Fruit fly (Drosophila melanogaster) whole organism, embryonic: ENCODE data around the gene CG3104.
A peak's percentile ranks its signal among the peaks of the same experiment; 100 is the strongest.

Experiments
- Abd-B ChIP-seq: fragments of 200-800 bp; sonication (Bioruptor generic); optimal IDR thresholded peaks from 2 replicates; lab custom pipeline; 2018; ENCODE audit warnings: missing biosample characterization, mild to moderate bottlenecking, missing genetic modification characterization, moderate library complexity
- Blimp-1 ChIP-seq: fragments of 200-800 bp; sonication (Bioruptor generic); optimal IDR thresholded peaks from 3 replicates; lab custom pipeline; 2018; ENCODE audit warnings: missing biosample characterization, missing genetic modification characterization, mild to moderate bottlenecking, moderate library complexity, missing genetic modification reagents
- CG10959 ChIP-seq: fragments of 200-800 bp; sonication (Bioruptor generic); IDR thresholded peaks from 2 replicates; pipeline ENCODE4 v1.3.6; 2022; ENCODE audit warnings: missing biosample characterization, missing genetic modification characterization
- CG12155 ChIP-seq: fragments of 200-800 bp; sonication (Bioruptor generic); optimal IDR thresholded peaks from 3 replicates; lab custom pipeline; 2016; ENCODE audit warnings: missing biosample characterization, missing genetic modification characterization
- CG12219 ChIP-seq: fragments of 200-800 bp; sonication (Bioruptor generic); optimal IDR thresholded peaks from 3 replicates; lab custom pipeline; 2018; ENCODE audit warnings: missing biosample characterization, mild to moderate bottlenecking, missing genetic modification characterization
- CG12769 ChIP-seq: fragments of 200-800 bp; sonication (Bioruptor generic); optimal IDR thresholded peaks from 2 replicates; lab custom pipeline; 2019; ENCODE audit warnings: missing biosample characterization, mild to moderate bottlenecking, missing genetic modification characterization, moderate library complexity
- CG13894 ChIP-seq: fragments of 200-800 bp; sonication (Bioruptor generic); optimal IDR thresholded peaks from 3 replicates; lab custom pipeline; 2018; ENCODE audit warnings: missing biosample characterization, mild to moderate bottlenecking, missing genetic modification characterization, moderate library complexity
- CG18262 ChIP-seq: fragments of 200-800 bp; optimal IDR thresholded peaks from 3 replicates; lab custom pipeline; 2019; ENCODE audit warnings: missing biosample characterization, mild to moderate bottlenecking, missing genetic modification characterization, moderate library complexity
- CG18476 ChIP-seq: fragments of 200-800 bp; sonication (Bioruptor generic); optimal IDR thresholded peaks from 2 replicates; lab custom pipeline; 2016; ENCODE audit warnings: missing biosample characterization, mild to moderate bottlenecking, missing genetic modification characterization
- CG2116 ChIP-seq: fragments of 200-800 bp; sonication (Bioruptor generic); optimal IDR thresholded peaks from 3 replicates; lab custom pipeline; 2018; ENCODE audit warnings: missing biosample characterization, mild to moderate bottlenecking, missing genetic modification characterization
- CG2712 ChIP-seq: fragments of 200-800 bp; optimal IDR thresholded peaks from 3 replicates; lab custom pipeline; 2019; ENCODE audit warnings: missing biosample characterization, mild to moderate bottlenecking, missing genetic modification characterization, moderate library complexity
- CG3065 ChIP-seq: fragments of 200-800 bp; sonication (Bioruptor generic); optimal IDR thresholded peaks from 2 replicates; lab custom pipeline; 2016; ENCODE audit warnings: missing biosample characterization, missing genetic modification characterization
- CG3163 ChIP-seq: fragments of 200-800 bp; sonication (Bioruptor generic); optimal IDR thresholded peaks from 3 replicates; lab custom pipeline; 2016; ENCODE audit warnings: missing biosample characterization, missing genetic modification characterization
- CG4404 ChIP-seq: fragments of 200-800 bp; sonication (Bioruptor generic); IDR thresholded peaks from 2 replicates; pipeline ENCODE4 v1.3.6; 2022; ENCODE audit warnings: missing biosample characterization, missing genetic modification characterization
- CG4707 ChIP-seq: fragments of 200-800 bp; sonication (Bioruptor generic); optimal IDR thresholded peaks from 2 replicates; lab custom pipeline; 2018; ENCODE audit warnings: missing biosample characterization, mild to moderate bottlenecking, missing genetic modification characterization, moderate library complexity
- CG5180 ChIP-seq: fragments of 200-800 bp; sonication (Bioruptor generic); optimal IDR thresholded peaks from 3 replicates; lab custom pipeline; 2017; ENCODE audit warnings: missing biosample characterization, missing genetic modification characterization, mild to moderate bottlenecking, moderate library complexity, missing genetic modification reagents
- CG6683 ChIP-seq: fragments of 200-800 bp; sonication (Bioruptor generic); optimal IDR thresholded peaks from 2 replicates; lab custom pipeline; 2017; ENCODE audit warnings: missing biosample characterization, mild to moderate bottlenecking, missing genetic modification characterization, missing genetic modification reagents
- CG8281 ChIP-seq: fragments of 200-800 bp; sonication (Bioruptor generic); optimal IDR thresholded peaks from 2 replicates; lab custom pipeline; 2018; ENCODE audit warnings: missing biosample characterization, mild to moderate bottlenecking, missing genetic modification characterization, moderate library complexity
- CG8924 ChIP-seq: fragments of 200-800 bp; optimal IDR thresholded peaks from 3 replicates; lab custom pipeline; 2019; ENCODE audit warnings: missing biosample characterization, mild to moderate bottlenecking, missing genetic modification characterization, moderate library complexity
- D19A ChIP-seq: fragments of 200-800 bp; optimal IDR thresholded peaks from 3 replicates; lab custom pipeline; 2019; ENCODE audit warnings: missing biosample characterization, mild to moderate bottlenecking, missing genetic modification characterization, moderate library complexity
- Dip3 ChIP-seq: fragments of 200-800 bp; sonication (Bioruptor generic); optimal IDR thresholded peaks from 3 replicates; lab custom pipeline; 2016; ENCODE audit warnings: missing biosample characterization, missing genetic modification characterization
- GATAe ChIP-seq: fragments of 200-800 bp; sonication (Bioruptor generic); conservative IDR thresholded peaks from 2 replicates; pipeline ENCODE4 v1.3.6; 2022; ENCODE audit warnings: missing biosample characterization, missing genetic modification characterization
- MESR4 ChIP-seq: fragments of 200-800 bp; sonication (Bioruptor generic); optimal IDR thresholded peaks from 2 replicates; lab custom pipeline; 2018; ENCODE audit warnings: missing biosample characterization, mild to moderate bottlenecking, missing genetic modification characterization, moderate library complexity
- Med ChIP-seq: fragments of 200-800 bp; sonication (Bioruptor generic); peaks from one replicate; lab custom pipeline; 2016; ENCODE audit warnings: missing biosample characterization, missing genetic modification characterization, mild to moderate bottlenecking, inconsistent platforms, moderate library complexity
- PHDP ChIP-seq: fragments of 200-800 bp; sonication (Bioruptor generic); optimal IDR thresholded peaks from 3 replicates; lab custom pipeline; 2018; ENCODE audit warnings: missing biosample characterization, mild to moderate bottlenecking, missing genetic modification characterization, moderate library complexity
- Poxn ChIP-seq: fragments of 200-800 bp; sonication (Bioruptor generic); IDR thresholded peaks from 2 replicates; pipeline ENCODE4 v1.3.6; 2022; ENCODE audit warnings: missing biosample characterization, missing genetic modification characterization
- abd-A ChIP-seq: fragments of 200-800 bp; sonication (Bioruptor generic); optimal IDR thresholded peaks from 3 replicates; lab custom pipeline; 2019; ENCODE audit warnings: missing biosample characterization, mild to moderate bottlenecking, missing genetic modification characterization, moderate library complexity
- ac ChIP-seq: fragments of 200-800 bp; sonication (Bioruptor generic); optimal IDR thresholded peaks from 3 replicates; lab custom pipeline; 2017; ENCODE audit warnings: missing biosample characterization, mild to moderate bottlenecking, missing genetic modification characterization
- ap ChIP-seq: fragments of 200-800 bp; sonication (Bioruptor generic); IDR thresholded peaks from 2 replicates; pipeline ENCODE4 v1.3.6; 2022; ENCODE audit warnings: missing biosample characterization, missing genetic modification characterization
- bigmax ChIP-seq: fragments of 200-800 bp; sonication (Bioruptor generic); optimal IDR thresholded peaks from 2 replicates; lab custom pipeline; 2018; ENCODE audit warnings: missing biosample characterization, mild to moderate bottlenecking, missing genetic modification characterization
- chif ChIP-seq, 2 experiments: fragments of 200-800 bp; sonication (Bioruptor generic); optimal IDR thresholded peaks; 3 replicates each; lab custom pipeline; 2016; ENCODE audit warnings: missing biosample characterization in 2 of 2, missing genetic modification characterization in 2 of 2
- dimm ChIP-seq: fragments of 200-800 bp; sonication (Bioruptor generic); IDR thresholded peaks from 2 replicates; pipeline ENCODE4 v1.3.6; 2022; ENCODE audit warnings: missing biosample characterization, missing genetic modification characterization
- hb ChIP-seq: fragments of 200-800 bp; sonication (Bioruptor generic); IDR thresholded peaks from 3 replicates; pipeline ENCODE4 v1.3.6; 2022; ENCODE audit warnings: missing biosample characterization, missing genetic modification characterization; ENCODE audit not compliant: partially characterized antibody
- jing ChIP-seq: fragments of 200-800 bp; sonication (Bioruptor generic); optimal IDR thresholded peaks from 2 replicates; lab custom pipeline; 2018; ENCODE audit warnings: missing biosample characterization, mild to moderate bottlenecking, missing genetic modification characterization
- kni ChIP-seq: fragments of 200-800 bp; sonication (Bioruptor generic); optimal IDR thresholded peaks from 3 replicates; lab custom pipeline; 2017; ENCODE audit warnings: mild to moderate bottlenecking, missing biosample characterization, missing genetic modification reagents, missing genetic modification characterization
- lbe ChIP-seq: fragments of 200-800 bp; sonication (Bioruptor generic); optimal IDR thresholded peaks from 2 replicates; lab custom pipeline; 2016; ENCODE audit warnings: missing biosample characterization, mild to moderate bottlenecking, missing genetic modification characterization
- mld ChIP-seq: fragments of 200-800 bp; sonication (Bioruptor generic); IDR thresholded peaks from 3 replicates; pipeline ENCODE4 v1.3.6; 2022; ENCODE audit warnings: missing biosample characterization, missing genetic modification characterization; ENCODE audit not compliant: partially characterized antibody
- nau ChIP-seq: fragments of 200-800 bp; sonication (Bioruptor generic); optimal IDR thresholded peaks from 3 replicates; lab custom pipeline; 2017; ENCODE audit warnings: missing biosample characterization, mild to moderate bottlenecking, missing genetic modification characterization, missing genetic modification reagents
- nerfin-1 ChIP-seq: fragments of 200-800 bp; sonication (Bioruptor generic); optimal IDR thresholded peaks from 3 replicates; lab custom pipeline; 2019; ENCODE audit warnings: missing biosample characterization, mild to moderate bottlenecking, missing genetic modification characterization, moderate library complexity
- peb ChIP-seq: fragments of 200-800 bp; sonication (Bioruptor generic); IDR thresholded peaks from 2 replicates; pipeline ENCODE4 v1.3.6; 2022; ENCODE audit warnings: missing biosample characterization, missing genetic modification characterization
- rib ChIP-seq: fragments of 200-800 bp; sonication (Bioruptor generic); IDR thresholded peaks from 2 replicates; pipeline ENCODE4 v1.3.6; 2022; ENCODE audit warnings: missing biosample characterization, missing genetic modification characterization
- sd ChIP-seq: fragments of 200-800 bp; sonication (Bioruptor generic); optimal IDR thresholded peaks from 3 replicates; lab custom pipeline; 2018; ENCODE audit warnings: missing biosample characterization, mild to moderate bottlenecking, missing genetic modification characterization, moderate library complexity
- sim ChIP-seq: fragments of 200-800 bp; sonication (Bioruptor generic); IDR thresholded peaks from 2 replicates; pipeline ENCODE4 v1.3.6; 2022; ENCODE audit warnings: missing biosample characterization, missing genetic modification characterization
- tll ChIP-seq, 2 experiments: fragments of 200-800 bp in 1 of 2; fragments of >200 bp in 1 of 2; sonication (Bioruptor generic) in 1 of 2; optimal IDR thresholded peaks; 2 replicates each; lab custom pipeline; 2017 to 2019; ENCODE audit warnings: missing biosample characterization in 2 of 2, missing genetic modification characterization in 2 of 2, mild to moderate bottlenecking in 1 of 2, moderate library complexity in 1 of 2
- tna ChIP-seq: fragments of 200-800 bp; sonication (Bioruptor generic); IDR thresholded peaks from 2 replicates; pipeline ENCODE4 v1.3.6; 2022; ENCODE audit warnings: missing biosample characterization, missing genetic modification characterization; ENCODE audit not compliant: partially characterized antibody
- trem ChIP-seq: fragments of 200-800 bp; optimal IDR thresholded peaks from 3 replicates; lab custom pipeline; 2019; ENCODE audit warnings: missing biosample characterization, mild to moderate bottlenecking, missing genetic modification characterization, moderate library complexity
- twi ChIP-seq: fragments of 200-800 bp; optimal IDR thresholded peaks from 2 replicates; lab custom pipeline; 2019; ENCODE audit warnings: missing biosample characterization, mild to moderate bottlenecking, missing genetic modification characterization, moderate library complexity

The CG3104 gene

dm6 chr2L:2891200-2891599 lies 35.6 kb upstream of the CG3104 start (continued):
- TF ChIP-seq CG5180 (GFP tag; lab: Kevin White, UChicago) (peak; percentile 60), Dip3 (GFP tag; lab: Kevin White, UChicago) (no peak), abd-A (tag; lab: Kevin White, UChicago) (peak; percentile 41), kni (peak; percentile 28), CG13894 (peak; percentile 51), dimm (no peak), Poxn (GFP tag; lab: Robert Waterston, UW) (no peak), CG4707 (GFP tag; lab: Kevin White, UChicago) (no peak), CG18476 (GFP tag; lab: Kevin White, UChicago) (no peak)

DNA sequence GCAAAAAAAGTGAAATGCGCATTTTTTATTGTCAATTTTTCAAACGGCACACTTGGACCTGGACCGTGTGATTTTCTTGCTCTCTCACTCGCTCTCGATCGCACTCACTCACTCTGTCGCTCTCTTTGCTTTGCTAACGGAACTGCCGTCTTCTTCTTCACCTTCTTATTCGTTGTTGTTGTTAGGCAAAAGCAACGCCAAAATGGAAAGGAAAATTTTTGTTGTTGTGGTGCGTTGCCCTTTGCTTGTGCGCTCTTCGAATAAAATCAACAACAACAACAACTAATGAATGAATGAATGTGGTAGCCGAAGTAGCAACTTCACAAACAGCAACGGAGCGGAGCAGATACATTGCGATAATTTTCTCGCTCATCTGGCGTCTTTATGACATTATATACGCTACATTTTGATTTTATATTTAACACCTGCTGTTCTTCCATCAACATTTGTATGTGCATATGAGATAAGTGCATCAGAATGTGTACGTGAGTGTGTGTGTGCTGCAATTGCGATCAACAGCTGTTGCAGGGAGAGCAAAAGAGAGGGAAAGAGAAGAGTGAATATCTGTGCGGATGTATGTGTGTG lies 33.4 kb upstream of the CG3104 start:
- TF ChIP-seq CG4404 (no peak), hb (GFP tag; lab: Robert Waterston, UW) (no peak), CG12155 (GFP tag; lab: Kevin White, UChicago) (no peak), chif (GFP tag; optimal IDR thresholded peaks at IDR 0.05; lab: Kevin White, UChicago) (no peak), bigmax (no peak), CG10959 (GFP tag; lab: Robert Waterston, UW) (no peak), lbe (GFP tag; lab: Kevin White, UChicago) (peak; percentile 52), mld (GFP tag; lab: Robert Waterston, UW) (no peak), sd (tag; lab: Kevin White, UChicago) (peak; percentile 44), rib (GFP tag; lab: Robert Waterston, UW) (peak; percentile 42; the same call in 1 of the 2 replicates), Blimp-1 (GFP tag; lab: Kevin White, UChicago) (peak; percentile 53), PHDP (tag; lab: Kevin White, UChicago) (no peak), Abd-B (no peak), kni (peak; percentile 52), tna (GFP tag; lab: Robert Waterston, UW) (no peak), CG2712 (tag; lab: Kevin White, UChicago) (no peak), sim (no peak), Med (peak; percentile 72), jing (GFP tag; lab: Kevin White, UChicago) (no peak), D19A (tag; lab: Kevin White, UChicago) (peak; percentile 45), peb (GFP tag; lab: Robert Waterston, UW) (no peak), CG12219 (GFP tag; lab: Kevin White, UChicago) (no peak), tll (GFP tag; optimal IDR thresholded peaks at IDR 0.05; lab: Kevin White, UChicago) (peak in 1 of 2 experiments; percentile 86), trem (peak; percentile 54), nau (GFP tag; lab: Kevin White, UChicago) (peak; percentile 24), CG18262 (tag; lab: Kevin White, UChicago) (no peak), twi (peak; percentile 75), CG8924 (tag; lab: Kevin White, UChicago) (peak; percentile 45), MESR4 (GFP tag; lab: Kevin White, UChicago) (no peak), CG12769 (peak; percentile 34), CG3163 (GFP tag; lab: Kevin White, UChicago) (peak; percentile 64), CG5180 (GFP tag; lab: Kevin White, UChicago) (peak; percentile 37), GATAe (GFP tag; lab: Robert Waterston, UW) (no peak), nerfin-1 (tag; lab: Kevin White, UChicago) (peak; percentile 37), ap (GFP tag; lab: Robert Waterston, UW) (no peak), CG3065 (no peak), CG6683 (GFP tag; lab: Kevin White, UChicago) (no peak), CG8281 (peak; percentile 91), CG2116 (GFP tag; lab: Kevin White, UChicago) (no peak), ac (GFP tag; lab: Kevin White, UChicago) (peak; percentile 63)
